Worm (Caenorhabditis elegans) whole organism, L2 larva: ENCODE data around the gene F11C1.7.

Source experiments
- alr-1 ChIP-seq: fragments of 150-350 bp; optimal IDR thresholded peaks from 2 replicates; lab custom pipeline; 2014; ENCODE audit warnings: missing biosample characterization, missing genetic modification characterization
- ceh-82 ChIP-seq: fragments of 150-350 bp; optimal IDR thresholded peaks from 2 replicates; lab custom pipeline; 2014; ENCODE audit warnings: missing biosample characterization, missing genetic modification characterization
- lin-11 ChIP-seq: fragments of 150-350 bp; sonication (generic microtip); optimal IDR thresholded peaks from 2 replicates; lab custom pipeline; 2014; ENCODE audit warnings: missing biosample characterization, missing genetic modification characterization, inconsistent platforms, mixed read lengths
- lsy-2 ChIP-seq, 2 experiments: fragments of 150-350 bp in 1 of 2; sonication (generic microtip) in 1 of 2; optimal IDR thresholded peaks; 2 replicates each; lab custom pipeline; 2014 to 2017; ENCODE audit warnings: missing biosample characterization in 2 of 2, missing genetic modification characterization in 2 of 2
- mab-5 ChIP-seq: fragments of 150-350 bp; optimal IDR thresholded peaks from 2 replicates; lab custom pipeline; 2014; ENCODE audit warnings: missing biosample characterization, missing genetic modification characterization
- nhr-10 ChIP-seq: sonication (generic microtip); optimal IDR thresholded peaks from 2 replicates; lab custom pipeline; 2017; ENCODE audit warnings: missing biosample characterization, missing genetic modification characterization
- nhr-23 ChIP-seq: fragments of 150-350 bp; optimal IDR thresholded peaks from 2 replicates; lab custom pipeline; 2014; ENCODE audit warnings: missing biosample characterization, missing genetic modification reagents, missing genetic modification characterization
- nhr-237 ChIP-seq: fragments of 150-350 bp; optimal IDR thresholded peaks from 2 replicates; lab custom pipeline; 2014; ENCODE audit warnings: missing biosample characterization, missing genetic modification characterization
- skn-1 ChIP-seq: sonication (generic microtip); optimal IDR thresholded peaks from 2 replicates; lab custom pipeline; 2017; ENCODE audit warnings: missing biosample characterization, missing genetic modification characterization
- snpc-4 ChIP-seq: fragments of 150-350 bp; optimal IDR thresholded peaks from 2 replicates; lab custom pipeline; 2014; ENCODE audit warnings: missing biosample characterization, missing genetic modification characterization
- ztf-1 ChIP-seq: fragments of 200-800 bp; sonication (Bioruptor generic); conservative IDR thresholded peaks from 2 replicates; pipeline ENCODE4 v1.3.6; 2022; ENCODE audit warnings: missing genetic modification characterization, missing compliant biosample characterization
- ztf-11 ChIP-seq: sonication (generic microtip); optimal IDR thresholded peaks from 2 replicates; lab custom pipeline; 2017; ENCODE audit warnings: missing biosample characterization, missing genetic modification characterization

DNA sequence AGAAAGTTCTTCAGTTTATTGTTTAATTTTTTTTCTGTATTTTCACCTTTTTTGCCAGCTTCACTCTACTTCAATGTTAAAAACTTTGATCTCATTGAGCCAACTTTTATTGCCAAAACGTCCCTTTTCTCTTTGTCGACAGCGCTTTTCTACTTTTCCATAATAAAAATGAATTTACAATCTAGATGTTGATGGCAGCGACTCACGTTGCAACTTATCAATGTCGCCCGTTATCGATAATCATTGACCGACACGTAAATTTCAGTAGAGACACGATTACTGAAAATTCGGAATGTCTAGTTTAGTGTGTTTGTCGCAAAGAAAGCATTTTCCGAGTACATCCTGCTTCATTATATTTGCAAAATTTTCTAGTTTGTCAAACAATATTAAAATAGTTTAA lies 9.4 kb upstream of the F11C1.7 start:
- no peak for TF ChIP-seq lin-11 (tag; lab: Kevin White, UChicago)
- no peak for TF ChIP-seq skn-1 (tag; lab: Kevin White, UChicago)
- TF ChIP-seq ceh-82: no peak
- no peak for TF ChIP-seq nhr-23 (tag; lab: Kevin White, UChicago)
- no peak for TF ChIP-seq lsy-2 (tag; optimal IDR thresholded peaks at IDR 0.05; lab: Kevin White, UChicago)
- TF ChIP-seq ztf-1 (GFP tag; lab: Robert Waterston, UW): no peak
- no peak for TF ChIP-seq mab-5 (tag; lab: Kevin White, UChicago)
- TF ChIP-seq ztf-11: no peak
- no peak for TF ChIP-seq nhr-10 (tag; lab: Kevin White, UChicago)
- no peak for TF ChIP-seq alr-1 (tag; lab: Kevin White, UChicago)
- TF ChIP-seq nhr-237 (tag; lab: Kevin White, UChicago): no peak
- TF ChIP-seq snpc-4 (tag; lab: Kevin White, UChicago): no peak
